Fruit fly (Drosophila melanogaster) whole organism, prepupa: ENCODE data around the gene CG7556.

ENCODE experiments used
- Blimp-1 ChIP-seq: fragments of 200-800 bp; sonication (Bioruptor generic); optimal IDR thresholded peaks from 3 replicates; lab custom pipeline; 2017; ENCODE audit warnings: missing biosample characterization, missing genetic modification characterization, mild to moderate bottlenecking, moderate library complexity, missing genetic modification reagents
- CG10631 ChIP-seq: fragments of 200-800 bp; sonication (Bioruptor generic); optimal IDR thresholded peaks from 2 replicates; lab custom pipeline; 2016; ENCODE audit warnings: missing biosample characterization, missing genetic modification characterization
- CG10669 ChIP-seq: fragments of 200-800 bp; sonication (Bioruptor generic); optimal IDR thresholded peaks from 3 replicates; lab custom pipeline; 2018; ENCODE audit warnings: missing biosample characterization, mild to moderate bottlenecking, missing genetic modification characterization, moderate library complexity
- CG11762 ChIP-seq: fragments of 200-800 bp; sonication (Bioruptor generic); optimal IDR thresholded peaks from 3 replicates; lab custom pipeline; 2016; ENCODE audit warnings: missing biosample characterization, missing genetic modification characterization; ENCODE audit not compliant: insufficient read depth
- CG11902 ChIP-seq: fragments of 200-800 bp; sonication (Bioruptor generic); optimal IDR thresholded peaks from 3 replicates; lab custom pipeline; 2016; ENCODE audit warnings: missing biosample characterization, missing genetic modification characterization
- CG15336 ChIP-seq: fragments of 200-800 bp; sonication (Bioruptor generic); IDR thresholded peaks from 2 replicates; pipeline ENCODE4 v1.3.6; 2022; ENCODE audit warnings: missing biosample characterization, missing genetic modification characterization
- CG16779 ChIP-seq: fragments of 200-800 bp; sonication (Bioruptor generic); optimal IDR thresholded peaks from 3 replicates; lab custom pipeline; 2017; ENCODE audit warnings: missing biosample characterization, mild to moderate bottlenecking, missing genetic modification characterization
- CG31627 ChIP-seq: fragments of 200-800 bp; sonication (Bioruptor generic); optimal IDR thresholded peaks from 3 replicates; lab custom pipeline; 2016; ENCODE audit warnings: missing biosample characterization, missing genetic modification characterization
- CG34406 ChIP-seq: fragments of 200-800 bp; sonication (Bioruptor generic); optimal IDR thresholded peaks from 3 replicates; lab custom pipeline; 2016; ENCODE audit warnings: missing biosample characterization, missing genetic modification characterization
- CG3919 ChIP-seq: fragments of 200-800 bp; sonication (Bioruptor generic); optimal IDR thresholded peaks from 3 replicates; lab custom pipeline; 2016; ENCODE audit warnings: missing biosample characterization, missing genetic modification characterization
- CG4318 ChIP-seq: fragments of 200-800 bp; sonication (Bioruptor generic); optimal IDR thresholded peaks from 3 replicates; lab custom pipeline; 2017; ENCODE audit warnings: missing biosample characterization, mild to moderate bottlenecking, missing genetic modification characterization
- CG6163 ChIP-seq: fragments of 200-800 bp; sonication (Bioruptor generic); IDR thresholded peaks from 3 replicates; pipeline ENCODE4 v1.3.6; 2022; ENCODE audit warnings: missing biosample characterization, missing genetic modification characterization
- CG6276 ChIP-seq: fragments of 200-800 bp; sonication (Bioruptor generic); optimal IDR thresholded peaks from 2 replicates; lab custom pipeline; 2017; ENCODE audit warnings: missing biosample characterization, mild to moderate bottlenecking, missing genetic modification characterization
- CG6792 ChIP-seq: fragments of 200-800 bp; sonication (Bioruptor generic); optimal IDR thresholded peaks from 3 replicates; lab custom pipeline; 2016; ENCODE audit warnings: missing biosample characterization, missing genetic modification characterization
- CG6808 ChIP-seq: fragments of 200-800 bp; sonication (Bioruptor generic); optimal IDR thresholded peaks from 3 replicates; lab custom pipeline; 2017; ENCODE audit warnings: missing biosample characterization, missing genetic modification characterization, mild to moderate bottlenecking, moderate library complexity, missing genetic modification reagents
- CG6854 ChIP-seq: fragments of 200-800 bp; sonication (Bioruptor generic); optimal IDR thresholded peaks from 2 replicates; lab custom pipeline; 2017; ENCODE audit warnings: missing biosample characterization, mild to moderate bottlenecking, missing genetic modification characterization
- CG7368 ChIP-seq: fragments of 200-800 bp; sonication (Bioruptor generic); optimal IDR thresholded peaks from 3 replicates; lab custom pipeline; 2016; ENCODE audit warnings: missing biosample characterization, missing genetic modification characterization
- CG8119 ChIP-seq: fragments of 200-800 bp; sonication (Bioruptor generic); IDR thresholded peaks from 3 replicates; pipeline ENCODE4 v1.3.6; 2022; ENCODE audit warnings: missing biosample characterization, missing genetic modification characterization
- CG8319 ChIP-seq: fragments of 200-800 bp; sonication (Bioruptor generic); optimal IDR thresholded peaks from 3 replicates; lab custom pipeline; 2016; ENCODE audit warnings: missing biosample characterization, missing genetic modification characterization
- CG8632 ChIP-seq: fragments of 200-800 bp; sonication (Bioruptor generic); optimal IDR thresholded peaks from 3 replicates; lab custom pipeline; 2016; ENCODE audit warnings: missing biosample characterization, missing genetic modification characterization
- CG9139 ChIP-seq: fragments of 200-800 bp; sonication (Bioruptor generic); optimal IDR thresholded peaks from 3 replicates; lab custom pipeline; 2017; ENCODE audit warnings: missing biosample characterization, mild to moderate bottlenecking, missing genetic modification characterization
- Eip78C ChIP-seq: fragments of 200-800 bp; sonication (Bioruptor generic); peaks from one replicate; lab custom pipeline; 2016; ENCODE audit warnings: missing biosample characterization, missing genetic modification characterization
- Gug ChIP-seq: fragments of 200-800 bp; sonication (Bioruptor generic); IDR thresholded peaks from 2 replicates; pipeline ENCODE4 v1.3.6; 2022; ENCODE audit warnings: missing biosample characterization, missing genetic modification characterization
- Hr38 ChIP-seq: sonication (Bioruptor generic); optimal IDR thresholded peaks from 2 replicates; lab custom pipeline; 2016; ENCODE audit warnings: missing biosample characterization, missing genetic modification characterization
- Hr39 ChIP-seq: fragments of 200-800 bp; sonication (Bioruptor generic); optimal IDR thresholded peaks from 2 replicates; lab custom pipeline; 2016; ENCODE audit warnings: missing biosample characterization, missing genetic modification characterization
- Hr4 ChIP-seq: fragments of 200-800 bp; sonication (Bioruptor generic); optimal IDR thresholded peaks from 3 replicates; lab custom pipeline; 2016; ENCODE audit warnings: missing biosample characterization, missing genetic modification characterization
- Met ChIP-seq: fragments of 200-800 bp; sonication (Bioruptor generic); optimal IDR thresholded peaks from 3 replicates; lab custom pipeline; 2016; ENCODE audit warnings: missing biosample characterization, missing genetic modification characterization
- Smox ChIP-seq: fragments of 200-800 bp; sonication (Bioruptor generic); optimal IDR thresholded peaks from 3 replicates; lab custom pipeline; 2016; ENCODE audit warnings: missing biosample characterization, missing genetic modification characterization
- Sox14 ChIP-seq: fragments of 200-800 bp; sonication (Bioruptor generic); optimal IDR thresholded peaks from 3 replicates; lab custom pipeline; 2016; ENCODE audit warnings: missing biosample characterization, missing genetic modification characterization
- achi ChIP-seq: fragments of 200-800 bp; sonication (Bioruptor generic); optimal IDR thresholded peaks from 3 replicates; lab custom pipeline; 2016; ENCODE audit warnings: missing biosample characterization, missing genetic modification characterization
- acj6 ChIP-seq: fragments of 200-800 bp; sonication (Bioruptor generic); optimal IDR thresholded peaks from 3 replicates; lab custom pipeline; 2016; ENCODE audit warnings: missing biosample characterization, missing genetic modification characterization
- dsx ChIP-seq: fragments of 200-800 bp; optimal IDR thresholded peaks from 3 replicates; lab custom pipeline; 2019; ENCODE audit warnings: missing biosample characterization, mild to moderate bottlenecking, missing genetic modification characterization, moderate library complexity; ENCODE audit not compliant: poor library complexity, severe bottlenecking
- eg ChIP-seq: fragments of 200-800 bp; sonication (Bioruptor generic); IDR thresholded peaks from 3 replicates; pipeline ENCODE4 v1.3.6; 2022; ENCODE audit warnings: missing biosample characterization, missing genetic modification characterization
- esn ChIP-seq: fragments of 200-800 bp; sonication (Bioruptor generic); optimal IDR thresholded peaks from 2 replicates; lab custom pipeline; 2016; ENCODE audit warnings: missing biosample characterization, mild to moderate bottlenecking, missing genetic modification characterization, moderate library complexity
- fd59A ChIP-seq: fragments of 200-800 bp; sonication (Bioruptor generic); optimal IDR thresholded peaks from 2 replicates; lab custom pipeline; 2017; ENCODE audit warnings: missing biosample characterization, mild to moderate bottlenecking, missing genetic modification characterization, missing genetic modification reagents
- fd85E ChIP-seq: fragments of 200-800 bp; sonication (Bioruptor generic); optimal IDR thresholded peaks from 3 replicates; lab custom pipeline; 2016; ENCODE audit warnings: missing biosample characterization, missing genetic modification characterization
- fkh ChIP-seq: fragments of 200-800 bp; sonication (Bioruptor generic); optimal IDR thresholded peaks from 3 replicates; lab custom pipeline; 2017; ENCODE audit warnings: missing biosample characterization, mild to moderate bottlenecking, missing genetic modification characterization, moderate library complexity
- lz ChIP-seq: fragments of 200-800 bp; sonication (Bioruptor generic); optimal IDR thresholded peaks from 3 replicates; lab custom pipeline; 2016; ENCODE audit warnings: missing biosample characterization, missing genetic modification characterization
- net ChIP-seq: fragments of 200-800 bp; sonication (Bioruptor generic); optimal IDR thresholded peaks from 3 replicates; lab custom pipeline; 2016; ENCODE audit warnings: missing biosample characterization, missing genetic modification characterization
- pdm3 ChIP-seq: fragments of 200-800 bp; sonication (Bioruptor generic); optimal IDR thresholded peaks from 3 replicates; lab custom pipeline; 2016; ENCODE audit warnings: missing biosample characterization, missing genetic modification characterization
- salr ChIP-seq, 2 experiments: fragments of 200-800 bp; sonication (Bioruptor generic); optimal IDR thresholded peaks; 3 replicates each; lab custom pipeline; 2016 to 2018; ENCODE audit warnings: missing biosample characterization in 2 of 2, missing genetic modification characterization in 2 of 2, mild to moderate bottlenecking in 1 of 2
- spab ChIP-seq: fragments of 200-800 bp; sonication (Bioruptor generic); optimal IDR thresholded peaks from 2 replicates; lab custom pipeline; 2017; ENCODE audit warnings: missing biosample characterization, mild to moderate bottlenecking, missing genetic modification characterization, missing genetic modification reagents
- ss ChIP-seq, 2 experiments: fragments of 200-800 bp; sonication (Bioruptor generic); optimal IDR thresholded peaks; 2 replicates in 1 of 2; 3 replicates in 1 of 2; lab custom pipeline; 2017 to 2018; ENCODE audit warnings: mild to moderate bottlenecking in 2 of 2, missing biosample characterization in 2 of 2, missing genetic modification characterization in 2 of 2, moderate library complexity in 1 of 2
- svp ChIP-seq: fragments of 200-800 bp; sonication (Bioruptor generic); peaks from one replicate; lab custom pipeline; 2016; ENCODE audit warnings: missing biosample characterization, missing genetic modification characterization
- topi ChIP-seq: fragments of 200-800 bp; sonication (Bioruptor generic); optimal IDR thresholded peaks from 3 replicates; lab custom pipeline; 2016; ENCODE audit warnings: missing biosample characterization, missing genetic modification characterization
- vri ChIP-seq: fragments of 200-800 bp; sonication (Bioruptor generic); optimal IDR thresholded peaks from 3 replicates; lab custom pipeline; 2016; ENCODE audit warnings: missing biosample characterization, mild to moderate bottlenecking, missing genetic modification characterization

Gene CG7556

dm6 chrX:19155922-19156437 lies 23.6 kb downstream of the CG7556 start (continued):
- TF ChIP-seq Hr39 (GFP tag; lab: Kevin White, UChicago): peak; percentile 64
- TF ChIP-seq CG6792: peak; percentile 90
- TF ChIP-seq ss (GFP tag; optimal IDR thresholded peaks at IDR 0.05; lab: Kevin White, UChicago): peak; percentile 87 to 92
- peak; percentile 83 for TF ChIP-seq dsx (GFP tag; lab: Kevin White, UChicago)
- TF ChIP-seq acj6 (GFP tag; lab: Kevin White, UChicago): peak; percentile 89
- TF ChIP-seq CG11762 (GFP tag; lab: Kevin White, UChicago): peak; percentile 78
- peak; percentile 87 for TF ChIP-seq eg (GFP tag; lab: Robert Waterston, UW)
- peak; percentile 83 for TF ChIP-seq topi (GFP tag; lab: Kevin White, UChicago)
- peak; percentile 48 for TF ChIP-seq Hr4 (GFP tag; lab: Kevin White, UChicago)
- peak; percentile 43 for TF ChIP-seq fd85E (GFP tag; lab: Kevin White, UChicago)
- peak; percentile 91 for TF ChIP-seq svp (GFP tag; lab: Kevin White, UChicago)
- peak; percentile 89 for TF ChIP-seq CG10631 (GFP tag; lab: Kevin White, UChicago)
- peak; percentile 83 for TF ChIP-seq CG9139 (GFP tag; lab: Kevin White, UChicago)
- peak; percentile 79 for TF ChIP-seq Smox (GFP tag; lab: Kevin White, UChicago)
- TF ChIP-seq CG4318 (GFP tag; lab: Kevin White, UChicago): peak; percentile 45
- peak; percentile 91 for TF ChIP-seq vri
- peak; percentile 86 for TF ChIP-seq esn (GFP tag; lab: Kevin White, UChicago)
- TF ChIP-seq CG8119 (GFP tag; lab: Robert Waterston, UW): peak; percentile 80
- peak; percentile 94 for TF ChIP-seq CG6163 (GFP tag; lab: Robert Waterston, UW)
- peak; percentile 68 for TF ChIP-seq CG6854
- no peak for TF ChIP-seq Hr38
- peak; percentile 76 for TF ChIP-seq Gug (GFP tag; lab: Robert Waterston, UW)
- peak; percentile 85 for TF ChIP-seq Met (GFP tag; lab: Kevin White, UChicago)
- TF ChIP-seq pdm3 (GFP tag; lab: Kevin White, UChicago): peak; percentile 82
- peak; percentile 82 for TF ChIP-seq spab (GFP tag; lab: Kevin White, UChicago)

dm6 chrX:19154998-19155397 lies 24.6 kb downstream of the CG7556 start:
- TF ChIP-seq fkh (GFP tag; lab: Kevin White, UChicago): peak; percentile 50
- peak; percentile 83 for TF ChIP-seq fd59A (GFP tag; lab: Kevin White, UChicago)
- TF ChIP-seq svp (GFP tag; lab: Kevin White, UChicago): peak; percentile 99
- peak; percentile 92 for TF ChIP-seq CG8632 (GFP tag; lab: Kevin White, UChicago)
- peak; percentile 94 for TF ChIP-seq net (GFP tag; lab: Kevin White, UChicago)
- peak; percentile 97 for TF ChIP-seq CG6163 (GFP tag; lab: Robert Waterston, UW)
- TF ChIP-seq Hr38: no peak
- peak; percentile 86 for TF ChIP-seq CG6808
- peak; percentile 84 for TF ChIP-seq CG6854
- peak; percentile 91 for TF ChIP-seq dsx (GFP tag; lab: Kevin White, UChicago)
- TF ChIP-seq CG3919 (GFP tag; lab: Kevin White, UChicago): peak; percentile 96
- TF ChIP-seq CG10669 (GFP tag; lab: Kevin White, UChicago): peak; percentile 91
- peak; percentile 84 for TF ChIP-seq CG16779 (tag; lab: Kevin White, UChicago)
- TF ChIP-seq Hr4 (GFP tag; lab: Kevin White, UChicago): peak; percentile 96
- TF ChIP-seq Sox14 (GFP tag; lab: Kevin White, UChicago): peak; percentile 95
- TF ChIP-seq CG8319 (GFP tag; lab: Kevin White, UChicago): peak; percentile 92
- TF ChIP-seq CG7368 (GFP tag; lab: Kevin White, UChicago): peak; percentile 96
- TF ChIP-seq CG31627: peak; percentile 94
- peak; percentile 94 for TF ChIP-seq CG34406 (GFP tag; lab: Kevin White, UChicago)
- TF ChIP-seq CG10631 (GFP tag; lab: Kevin White, UChicago): peak; percentile 94
- TF ChIP-seq fd85E (GFP tag; lab: Kevin White, UChicago): peak; percentile 78
- TF ChIP-seq CG6276 (GFP tag; lab: Kevin White, UChicago): peak; percentile 89
- TF ChIP-seq achi (GFP tag; lab: Kevin White, UChicago): peak; percentile 95
- peak; percentile 99 for TF ChIP-seq Eip78C (GFP tag; lab: Kevin White, UChicago)
- peak; percentile 95 for TF ChIP-seq lz
- TF ChIP-seq Gug (GFP tag; lab: Robert Waterston, UW): peak; percentile 93
- peak; percentile 96 for TF ChIP-seq Met (GFP tag; lab: Kevin White, UChicago)
- peak; percentile 88 for TF ChIP-seq vri
- TF ChIP-seq CG15336 (GFP tag; lab: Robert Waterston, UW): peak; percentile 95
- TF ChIP-seq acj6 (GFP tag; lab: Kevin White, UChicago): peak; percentile 93
- TF ChIP-seq esn (GFP tag; lab: Kevin White, UChicago): peak; percentile 96
- peak; percentile 92 for TF ChIP-seq CG11902 (GFP tag; lab: Kevin White, UChicago)
- TF ChIP-seq eg (GFP tag; lab: Robert Waterston, UW): peak; percentile 94
- peak; percentile 84 for TF ChIP-seq Blimp-1 (GFP tag; lab: Kevin White, UChicago)
- peak; percentile 81 to 85 for TF ChIP-seq salr (GFP tag; optimal IDR thresholded peaks at IDR 0.05; lab: Kevin White, UChicago)
- TF ChIP-seq pdm3 (GFP tag; lab: Kevin White, UChicago): peak; percentile 95
